Fruit fly (Drosophila melanogaster) whole organism, embryonic: Measurements from ENCODE around the gene CCHa2.

ENCODE experiments used
- Atf-2 ChIP-seq: fragments of 200-800 bp; sonication (Bioruptor generic); optimal IDR thresholded peaks from 2 replicates; lab custom pipeline; 2016; ENCODE audit warnings: missing biosample characterization, missing genetic modification characterization
- BEAF-32 ChIP-seq: fragments of 200-800 bp; sonication (Bioruptor generic); optimal IDR thresholded peaks from 3 replicates; lab custom pipeline; 2017; ENCODE audit warnings: missing biosample characterization, missing genetic modification characterization, mild to moderate bottlenecking, moderate library complexity, missing genetic modification reagents
- CG11560 ChIP-seq: fragments of 200-800 bp; sonication (Bioruptor generic); IDR thresholded peaks from 3 replicates; pipeline ENCODE4 v1.3.6; 2022; ENCODE audit warnings: missing biosample characterization, missing genetic modification characterization
- CG12219 ChIP-seq: fragments of 200-800 bp; sonication (Bioruptor generic); optimal IDR thresholded peaks from 3 replicates; lab custom pipeline; 2018; ENCODE audit warnings: missing biosample characterization, mild to moderate bottlenecking, missing genetic modification characterization
- CG12299 ChIP-seq: fragments of 200-800 bp; sonication (Bioruptor generic); optimal IDR thresholded peaks from 2 replicates; lab custom pipeline; 2018; ENCODE audit warnings: missing biosample characterization, mild to moderate bottlenecking, missing genetic modification characterization
- CG12391 ChIP-seq: fragments of 200-800 bp; sonication (Bioruptor generic); optimal IDR thresholded peaks from 3 replicates; lab custom pipeline; 2018; ENCODE audit warnings: missing biosample characterization, mild to moderate bottlenecking, missing genetic modification characterization, moderate library complexity
- CG12659 ChIP-seq: fragments of 200-800 bp; sonication (Bioruptor generic); optimal IDR thresholded peaks from 3 replicates; lab custom pipeline; 2017; ENCODE audit warnings: mild to moderate bottlenecking, missing biosample characterization, missing genetic modification reagents, missing genetic modification characterization
- CG14050 ChIP-seq: fragments of 200-800 bp; sonication (Bioruptor generic); IDR thresholded peaks from 3 replicates; pipeline ENCODE4 v1.3.6; 2022; ENCODE audit warnings: missing biosample characterization, missing genetic modification characterization
- CG18011 ChIP-seq: fragments of 200-800 bp; sonication (Bioruptor generic); optimal IDR thresholded peaks from 2 replicates; lab custom pipeline; 2017; ENCODE audit warnings: missing biosample characterization, missing genetic modification characterization, mild to moderate bottlenecking, moderate library complexity, missing genotype
- CG18619 ChIP-seq: fragments of 200-800 bp; sonication (Bioruptor generic); optimal IDR thresholded peaks from 3 replicates; lab custom pipeline; 2017; ENCODE audit warnings: missing biosample characterization, mild to moderate bottlenecking, missing genetic modification characterization
- CG30020 ChIP-seq: fragments of 200-800 bp; optimal IDR thresholded peaks from 2 replicates; lab custom pipeline; 2019; ENCODE audit warnings: missing biosample characterization, mild to moderate bottlenecking, missing genetic modification characterization, moderate library complexity
- CG32532 ChIP-seq: fragments of 200-800 bp; sonication (Bioruptor generic); IDR thresholded peaks from 2 replicates; pipeline ENCODE4 v1.3.6; 2022; ENCODE audit warnings: missing biosample characterization, missing genetic modification characterization
- CG34376 ChIP-seq: fragments of 200-800 bp; sonication (Bioruptor generic); optimal IDR thresholded peaks from 2 replicates; lab custom pipeline; 2018; ENCODE audit warnings: missing biosample characterization, mild to moderate bottlenecking, missing genetic modification characterization
- CG5245 ChIP-seq: fragments of 200-800 bp; sonication (Bioruptor generic); optimal IDR thresholded peaks from 3 replicates; lab custom pipeline; 2016; ENCODE audit warnings: missing biosample characterization, missing genetic modification characterization
- CG6854 ChIP-seq: fragments of 200-800 bp; sonication (Bioruptor generic); optimal IDR thresholded peaks from 3 replicates; lab custom pipeline; 2017; ENCODE audit warnings: missing biosample characterization, mild to moderate bottlenecking, missing genetic modification characterization
- CG7987 ChIP-seq: fragments of 200-800 bp; sonication (Bioruptor generic); optimal IDR thresholded peaks from 2 replicates; lab custom pipeline; 2018; ENCODE audit warnings: missing biosample characterization, mild to moderate bottlenecking, missing genetic modification characterization, moderate library complexity
- CG8388 ChIP-seq: fragments of 200-800 bp; sonication (Bioruptor generic); optimal IDR thresholded peaks from 2 replicates; lab custom pipeline; 2019; ENCODE audit warnings: missing biosample characterization, mild to moderate bottlenecking, missing genetic modification characterization, moderate library complexity
- CG9215 ChIP-seq: fragments of 200-800 bp; sonication (Bioruptor generic); IDR thresholded peaks from 2 replicates; pipeline ENCODE4 v1.3.6; 2022; ENCODE audit warnings: missing biosample characterization, missing genetic modification characterization
- E2f1 ChIP-seq: fragments of 200-800 bp; sonication (Bioruptor generic); IDR thresholded peaks from 2 replicates; pipeline ENCODE4 v1.3.6; 2022; ENCODE audit warnings: missing biosample characterization, missing genetic modification characterization
- Elba2 ChIP-seq: fragments of 200-800 bp; sonication (Bioruptor generic); optimal IDR thresholded peaks from 3 replicates; lab custom pipeline; 2016; ENCODE audit warnings: missing biosample characterization, missing genetic modification characterization
- H2.0 ChIP-seq: fragments of 200-800 bp; sonication (Bioruptor generic); IDR thresholded peaks from 2 replicates; pipeline ENCODE4 v1.3.6; 2022; ENCODE audit warnings: missing biosample characterization, missing genetic modification characterization
- Jarid2 ChIP-seq: fragments of 200-800 bp; sonication (Bioruptor generic); optimal IDR thresholded peaks from 3 replicates; lab custom pipeline; 2017; ENCODE audit warnings: mild to moderate bottlenecking, missing biosample characterization, missing genetic modification reagents, missing genetic modification characterization
- Sry-β ChIP-seq: fragments of 200-800 bp; sonication (Bioruptor generic); optimal IDR thresholded peaks from 2 replicates; lab custom pipeline; 2018; ENCODE audit warnings: missing biosample characterization, mild to moderate bottlenecking, missing genetic modification characterization, moderate library complexity
- Trl ChIP-seq, 3 experiments: fragments of >200 bp in 2 of 3; fragments of 200-800 bp in 1 of 3; sonication (Bioruptor generic) in 1 of 3; optimal IDR thresholded peaks; 2 replicates in 1 of 3; 3 replicates in 2 of 3; lab custom pipeline; 2016 to 2017; ENCODE audit warnings: missing biosample characterization in 1 of 3, missing genetic modification characterization in 1 of 3
- YL-1 ChIP-seq: fragments of 200-800 bp; sonication (Bioruptor generic); optimal IDR thresholded peaks from 3 replicates; lab custom pipeline; 2017; ENCODE audit warnings: missing biosample characterization, mild to moderate bottlenecking, missing genetic modification characterization
- abd-A ChIP-seq: fragments of 200-800 bp; sonication (Bioruptor generic); optimal IDR thresholded peaks from 3 replicates; lab custom pipeline; 2019; ENCODE audit warnings: missing biosample characterization, mild to moderate bottlenecking, missing genetic modification characterization, moderate library complexity
- bowl ChIP-seq: fragments of 200-800 bp; sonication (Bioruptor generic); IDR thresholded peaks from 2 replicates; pipeline ENCODE4 v1.3.6; 2022; ENCODE audit warnings: missing biosample characterization, missing genetic modification characterization
- bsh ChIP-seq, 2 experiments: fragments of 200-800 bp; sonication (Bioruptor generic); optimal IDR thresholded peaks; 2 replicates each; lab custom pipeline; 2017 to 2018; ENCODE audit warnings: mild to moderate bottlenecking in 2 of 2, missing biosample characterization in 2 of 2, missing genetic modification characterization in 2 of 2, moderate library complexity in 1 of 2
- croc ChIP-seq: fragments of 200-800 bp; sonication (Bioruptor generic); conservative IDR thresholded peaks from 3 replicates; pipeline ENCODE4 v1.3.6; 2022; ENCODE audit warnings: missing biosample characterization, missing genetic modification characterization
- en ChIP-seq: fragments of 200-800 bp; sonication (Bioruptor generic); optimal IDR thresholded peaks from 2 replicates; lab custom pipeline; 2016; ENCODE audit warnings: missing biosample characterization, missing genetic modification characterization
- ewg ChIP-seq: fragments of 200-800 bp; sonication (Bioruptor generic); optimal IDR thresholded peaks from 3 replicates; lab custom pipeline; 2017; ENCODE audit warnings: mild to moderate bottlenecking, missing biosample characterization, missing genetic modification reagents, missing genetic modification characterization
- kni ChIP-seq: fragments of 200-800 bp; sonication (Bioruptor generic); optimal IDR thresholded peaks from 3 replicates; lab custom pipeline; 2017; ENCODE audit warnings: mild to moderate bottlenecking, missing biosample characterization, missing genetic modification reagents, missing genetic modification characterization
- lov ChIP-seq, 2 experiments: fragments of 200-800 bp in 1 of 2; fragments of >200 bp in 1 of 2; sonication (Bioruptor generic) in 1 of 2; IDR thresholded peaks in 1 of 2; optimal IDR thresholded peaks in 1 of 2; 2 replicates in 1 of 2; 3 replicates in 1 of 2; pipeline versions ENCODE4 v1.3.6 to Lab custom; 2017 to 2022; ENCODE audit warnings: missing biosample characterization in 1 of 2, missing genetic modification characterization in 1 of 2
- maf-S ChIP-seq: fragments of 200-800 bp; sonication (Bioruptor generic); optimal IDR thresholded peaks from 2 replicates; lab custom pipeline; 2016; ENCODE audit warnings: missing biosample characterization, missing genetic modification characterization
- pan ChIP-seq, 4 experiments: fragments of >200 bp in 3 of 4; fragments of 200-800 bp in 1 of 4; sonication (Bioruptor generic) in 1 of 4; optimal IDR thresholded peaks in 3 of 4; IDR thresholded peaks in 1 of 4; 2 replicates each; pipeline versions ENCODE4 v1.3.6 to Lab custom; 2017 to 2022; ENCODE audit warnings: missing biosample characterization in 2 of 4, missing genetic modification characterization in 2 of 4, mixed read lengths in 1 of 4
- peb ChIP-seq: fragments of 200-800 bp; sonication (Bioruptor generic); IDR thresholded peaks from 2 replicates; pipeline ENCODE4 v1.3.6; 2022; ENCODE audit warnings: missing biosample characterization, missing genetic modification characterization
- pho ChIP-seq: fragments of 200-800 bp; sonication (Bioruptor generic); optimal IDR thresholded peaks from 2 replicates; lab custom pipeline; 2016; ENCODE audit warnings: missing biosample characterization, missing genetic modification characterization
- phol ChIP-seq: fragments of 200-800 bp; sonication (Bioruptor generic); optimal IDR thresholded peaks from 3 replicates; lab custom pipeline; 2018; ENCODE audit warnings: missing biosample characterization, mild to moderate bottlenecking, missing genetic modification characterization, moderate library complexity
- pnt ChIP-seq: fragments of 200-800 bp; sonication (Bioruptor generic); optimal IDR thresholded peaks from 3 replicates; lab custom pipeline; 2016; ENCODE audit warnings: missing biosample characterization, missing genetic modification characterization
- ranshi ChIP-seq: fragments of 200-800 bp; sonication (Bioruptor generic); IDR thresholded peaks from 2 replicates; pipeline ENCODE4 v1.3.6; 2022; ENCODE audit warnings: missing biosample characterization, missing genetic modification characterization
- sens ChIP-seq: fragments of 200-800 bp; sonication (Bioruptor generic); peaks from one replicate; lab custom pipeline; 2016; ENCODE audit warnings: missing biosample characterization, missing genetic modification characterization
- sim ChIP-seq: fragments of 200-800 bp; sonication (Bioruptor generic); IDR thresholded peaks from 2 replicates; pipeline ENCODE4 v1.3.6; 2022; ENCODE audit warnings: missing biosample characterization, missing genetic modification characterization
- stwl ChIP-seq: fragments of 200-800 bp; sonication (Bioruptor generic); optimal IDR thresholded peaks from 3 replicates; lab custom pipeline; 2018; ENCODE audit warnings: missing biosample characterization, mild to moderate bottlenecking, missing genetic modification characterization, moderate library complexity
- tll ChIP-seq, 2 experiments: fragments of 200-800 bp in 1 of 2; fragments of >200 bp in 1 of 2; sonication (Bioruptor generic) in 1 of 2; optimal IDR thresholded peaks; 2 replicates each; lab custom pipeline; 2017 to 2019; ENCODE audit warnings: missing biosample characterization in 2 of 2, missing genetic modification characterization in 2 of 2, mild to moderate bottlenecking in 1 of 2, moderate library complexity in 1 of 2
- ttk ChIP-seq: fragments of 200-800 bp; sonication (Bioruptor generic); IDR thresholded peaks from 2 replicates; pipeline ENCODE4 v2.1.2; 2022; ENCODE audit warnings: missing biosample characterization, missing genetic modification characterization
- vfl ChIP-seq: fragments of 200-800 bp; sonication (Bioruptor generic); optimal IDR thresholded peaks from 2 replicates; lab custom pipeline; 2016; ENCODE audit warnings: missing biosample characterization, missing genetic modification characterization
- vnd ChIP-seq: fragments of 200-800 bp; sonication (Bioruptor generic); IDR thresholded peaks from 3 replicates; pipeline ENCODE4 v1.3.6; 2022; ENCODE audit warnings: missing biosample characterization, missing genetic modification characterization; ENCODE audit not compliant: partially characterized antibody
- yki ChIP-seq: fragments of >200 bp; optimal IDR thresholded peaks from 3 replicates; lab custom pipeline; 2018
- zfh2 ChIP-seq: fragments of 200-800 bp; sonication (Bioruptor generic); optimal IDR thresholded peaks from 2 replicates; lab custom pipeline; 2016; ENCODE audit warnings: missing biosample characterization, missing genetic modification characterization

CCHa2 gene

dm6 chr3R:13401722-13402296 is 6.8 kb upstream of the CCHa2 start, which contains the start of gene GILT1 (continued):
- TF ChIP-seq en (GFP tag; lab: Kevin White, UChicago) (no peak), bsh (GFP tag; optimal IDR thresholded peaks at IDR 0.05; lab: Kevin White, UChicago) (no peak), vnd (GFP tag; lab: Robert Waterston, UW) (no peak), vfl (no peak), CG34376 (GFP tag; lab: Kevin White, UChicago) (no peak), kni (GFP tag; lab: Kevin White, UChicago) (peak; percentile 0), sens (GFP tag; lab: Kevin White, UChicago) (peak; percentile 63), maf-S (GFP tag; lab: Kevin White, UChicago) (no peak), tll (GFP tag; optimal IDR thresholded peaks at IDR 0.05; lab: Kevin White, UChicago) (no peak), pnt (no peak), CG5245 (GFP tag; lab: Kevin White, UChicago) (no peak), CG18011 (GFP tag; lab: Kevin White, UChicago) (peak; percentile 96), sim (GFP tag; lab: Robert Waterston, UW) (0 out of 2 replicates have a peak, but pooled peaks have one; percentile 15), pho (GFP tag; lab: Kevin White, UChicago) (no peak), ttk (no peak), CG12659 (GFP tag; lab: Kevin White, UChicago) (peak; percentile 18), CG14050 (GFP tag; lab: Robert Waterston, UW) (no peak), YL-1 (GFP tag; lab: Kevin White, UChicago) (no peak), CG7987 (GFP tag; lab: Kevin White, UChicago) (no peak), CG12391 (no peak), CG11560 (no peak), pan (optimal IDR thresholded peaks at IDR 0.05; lab: Kevin White, UChicago) (no peak), pan (GFP tag; optimal IDR thresholded peaks at IDR 0.05 in 1 of 2, IDR thresholded peaks at IDR 0.05 in 1 of 2) (no peak), CG12299 (tag; lab: Kevin White, UChicago) (no peak), CG12219 (no peak), Trl (optimal IDR thresholded peaks at IDR 0.05; lab: Kevin White, UChicago) (peak; percentile 16 to 34), Trl (GFP tag; optimal IDR thresholded peaks at IDR 0.05; lab: Kevin White, UChicago) (no peak), CG9215 (no peak), Sry-β (no peak), lov (optimal IDR thresholded peaks at IDR 0.05; lab: Kevin White, UChicago) (no peak), lov (GFP tag; IDR thresholded peaks at IDR 0.05; lab: Robert Waterston, UW) (0 out of 3 replicates have a peak, but pooled peaks have one; percentile 35), E2f1 (no peak), croc (GFP tag; lab: Robert Waterston, UW) (no peak), CG18619 (GFP tag; lab: Kevin White, UChicago) (no peak), Jarid2 (GFP tag; lab: Kevin White, UChicago) (peak; percentile 65), yki (lab: Kevin White, UChicago) (no peak), Elba2 (GFP tag; lab: Kevin White, UChicago) (no peak), stwl (tag; lab: Kevin White, UChicago) (peak; percentile 6), ewg (GFP tag; lab: Kevin White, UChicago) (no peak), peb (GFP tag; lab: Robert Waterston, UW) (no peak), zfh2 (GFP tag; lab: Kevin White, UChicago) (no peak), H2.0 (GFP tag; lab: Robert Waterston, UW) (no peak), ranshi (GFP tag; lab: Robert Waterston, UW) (no peak), Atf-2 (GFP tag; lab: Kevin White, UChicago) (no peak), CG32532 (GFP tag; lab: Robert Waterston, UW) (no peak), CG8388 (GFP tag; lab: Kevin White, UChicago) (no peak), BEAF-32 (GFP tag; lab: Kevin White, UChicago) (no peak), bowl (GFP tag; lab: Robert Waterston, UW) (no peak), CG30020 (no peak), CG6854 (no peak), abd-A (tag; lab: Kevin White, UChicago) (no peak), phol (tag; lab: Kevin White, UChicago) (peak; percentile 12)
